Fruit fly (Drosophila melanogaster) Kc167 (cell line): Measurements from ENCODE around the gene RpS5a.

Source experiments
- Myc ChIP-seq: fragments of >200 bp; optimal IDR thresholded peaks from 2 replicates; lab custom pipeline; 2017; ENCODE audit warnings: missing external identifiers
- Sin3A ChIP-seq: fragments of >200 bp; optimal IDR thresholded peaks from 2 replicates; lab custom pipeline; 2018; ENCODE audit warnings: missing external identifiers
- h ChIP-seq: fragments of >200 bp; optimal IDR thresholded peaks from 3 replicates; lab custom pipeline; 2018; ENCODE audit warnings: missing external identifiers
- insv ChIP-seq: fragments of >200 bp; optimal IDR thresholded peaks from 3 replicates; lab custom pipeline; 2018; ENCODE audit warnings: missing external identifiers
- psq ChIP-seq: fragments of >200 bp; optimal IDR thresholded peaks from 2 replicates; lab custom pipeline; 2017; ENCODE audit warnings: missing external identifiers
- ttk ChIP-seq: sonication (Bioruptor generic); optimal IDR thresholded peaks from 2 replicates; lab custom pipeline; 2017; ENCODE audit warnings: missing external identifiers

Gene RpS5a

dm6 chrX:17146529-17146928, 1.5 kb downstream of the RpS5a start:
- TF ChIP-seq h (no peak), psq (lab: Kevin White, UChicago) (no peak), ttk (peak; percentile 95)

dm6 chrX:17142940-17143534, 5.0 kb downstream of the RpS5a start, which contains the start of the genes mei-217 and mei-218:
TSS of gene mei-217 (minus strand) at chrX:17142990.
TSS of gene mei-218 (minus strand) at chrX:17142990.
- TF ChIP-seq ttk (no peak), Sin3A (lab: Kevin White, UChicago) (no peak), Myc (no peak), insv (no peak), psq (lab: Kevin White, UChicago) (no peak), h (no peak)

- TF ChIP-seq ttk: no peak
- no peak for TF ChIP-seq h
- no peak for TF ChIP-seq psq (lab: Kevin White, UChicago)
- no peak for TF ChIP-seq insv
These were observed 15.4 kb downstream of the RpS5a start for dm6 chrX:17132685-17133084.

- no peak for TF ChIP-seq ttk
- TF ChIP-seq Myc: no peak
- TF ChIP-seq psq (lab: Kevin White, UChicago): no peak
- no peak for TF ChIP-seq insv
- no peak for TF ChIP-seq h
- no peak for TF ChIP-seq Sin3A (lab: Kevin White, UChicago)
These were observed 18.2 kb downstream of the RpS5a start for dm6 chrX:17129733-17130466.

- TF ChIP-seq h (no peak), psq (lab: Kevin White, UChicago) (no peak), insv (no peak), Sin3A (lab: Kevin White, UChicago) (no peak), Myc (no peak), ttk (no peak)
These were observed 22.8 kb downstream of the RpS5a start for dm6 chrX:17125017-17125821.

- TF ChIP-seq insv: no peak
- no peak for TF ChIP-seq psq (lab: Kevin White, UChicago)
- no peak for TF ChIP-seq Myc
- TF ChIP-seq Sin3A (lab: Kevin White, UChicago): no peak
- TF ChIP-seq h: no peak
- TF ChIP-seq ttk: no peak
These were observed 24.4 kb downstream of the RpS5a start for dm6 chrX:17123545-17124203.

- TF ChIP-seq h: no peak
- TF ChIP-seq psq (lab: Kevin White, UChicago): no peak
- no peak for TF ChIP-seq Sin3A (lab: Kevin White, UChicago)
- no peak for TF ChIP-seq insv
- TF ChIP-seq ttk: no peak
- no peak for TF ChIP-seq Myc
These were observed 25.5 kb downstream of the RpS5a start for dm6 chrX:17122425-17123094.

- no peak for TF ChIP-seq psq (lab: Kevin White, UChicago)
- TF ChIP-seq Sin3A (lab: Kevin White, UChicago): no peak
- no peak for TF ChIP-seq h
- TF ChIP-seq ttk: no peak
- TF ChIP-seq Myc: no peak
- TF ChIP-seq insv: no peak
These were observed 26.5 kb downstream of the RpS5a start for dm6 chrX:17121600-17121999.

dm6 chrX:17113324-17113723, 34.7 kb downstream of the RpS5a start:
- TF ChIP-seq ttk (no peak), psq (lab: Kevin White, UChicago) (no peak), insv (no peak), h (no peak), Myc (no peak), Sin3A (lab: Kevin White, UChicago) (no peak)

dm6 chrX:17111958-17112953, 35.8 kb downstream of the RpS5a start:
- no peak for TF ChIP-seq ttk
- no peak for TF ChIP-seq Sin3A (lab: Kevin White, UChicago)
- no peak for TF ChIP-seq Myc
- no peak for TF ChIP-seq insv
- TF ChIP-seq h: no peak
- no peak for TF ChIP-seq psq (lab: Kevin White, UChicago)

dm6 chrX:17111274-17111673, 36.8 kb downstream of the RpS5a start:
- TF ChIP-seq Sin3A (lab: Kevin White, UChicago): no peak
- TF ChIP-seq ttk: no peak
- TF ChIP-seq h: no peak
